Worm (Caenorhabditis elegans) whole organism, late embryonic: Measurements from ENCODE around the gene W01B6.4.

ENCODE experiments used
- C08G9.2 ChIP-seq: sonication (generic microtip); optimal IDR thresholded peaks from 2 replicates; lab custom pipeline; 2016; ENCODE audit warnings: mild to moderate bottlenecking, missing genetic modification characterization, moderate library complexity, missing compliant biosample characterization
- C38D4.7 ChIP-seq: fragments of 200-800 bp; sonication (Bioruptor generic); optimal IDR thresholded peaks from 2 replicates; lab custom pipeline; 2018; ENCODE audit warnings: mild to moderate bottlenecking, missing genetic modification characterization, moderate library complexity, missing compliant biosample characterization
- F13H6.1 ChIP-seq: sonication (generic microtip); optimal IDR thresholded peaks from 2 replicates; lab custom pipeline; 2016; ENCODE audit warnings: missing genetic modification characterization, missing compliant biosample characterization
- K02D7.2 ChIP-seq: sonication (generic microtip); optimal IDR thresholded peaks from 2 replicates; lab custom pipeline; 2017; ENCODE audit warnings: mild to moderate bottlenecking, missing genetic modification characterization, missing compliant biosample characterization
- K09A11.1 ChIP-seq: sonication (generic microtip); optimal IDR thresholded peaks from 2 replicates; lab custom pipeline; 2017; ENCODE audit warnings: antibody characterized with exemption, mild to moderate bottlenecking, missing genetic modification characterization, missing compliant biosample characterization; ENCODE audit not compliant: insufficient read depth
- T23F11.4 ChIP-seq: fragments of 200-800 bp; sonication (Bioruptor generic); optimal IDR thresholded peaks from 2 replicates; lab custom pipeline; 2018; ENCODE audit warnings: mild to moderate bottlenecking, missing genetic modification characterization, missing compliant biosample characterization
- ceh-14 ChIP-seq: sonication (generic microtip); optimal IDR thresholded peaks from 2 replicates; lab custom pipeline; 2016; ENCODE audit warnings: missing genotype, missing genetic modification characterization, missing compliant biosample characterization
- ceh-19 ChIP-seq: fragments of 200-800 bp; sonication (Bioruptor generic); optimal IDR thresholded peaks from 2 replicates; lab custom pipeline; 2018; ENCODE audit warnings: mild to moderate bottlenecking, missing genetic modification characterization, missing compliant biosample characterization
- ceh-2 ChIP-seq: sonication (generic microtip); optimal IDR thresholded peaks from 2 replicates; lab custom pipeline; 2016; ENCODE audit warnings: missing genotype, missing genetic modification characterization, missing compliant biosample characterization
- ceh-22 ChIP-seq: sonication (generic microtip); optimal IDR thresholded peaks from 2 replicates; lab custom pipeline; 2017; ENCODE audit warnings: missing biosample characterization, missing genetic modification characterization
- ceh-30 ChIP-seq: fragments of 150-350 bp; optimal IDR thresholded peaks from 2 replicates; lab custom pipeline; 2014; ENCODE audit warnings: missing biosample characterization, missing genetic modification characterization
- ceh-34 ChIP-seq: sonication (generic microtip); optimal IDR thresholded peaks from 2 replicates; lab custom pipeline; 2016; ENCODE audit warnings: mild to moderate bottlenecking, missing genetic modification characterization, missing compliant biosample characterization
- ceh-45 ChIP-seq: fragments of 200-800 bp; sonication (Bioruptor generic); IDR thresholded peaks from 2 replicates; pipeline ENCODE4 v1.3.6; 2022; ENCODE audit warnings: missing genetic modification reagents, missing genetic modification characterization, missing compliant biosample characterization
- ceh-48 ChIP-seq: sonication (generic microtip); optimal IDR thresholded peaks from 2 replicates; lab custom pipeline; 2016; ENCODE audit warnings: missing genetic modification characterization, inconsistent platforms, missing compliant biosample characterization
- ceh-6 ChIP-seq: fragments of 200-800 bp; sonication (Bioruptor generic); optimal IDR thresholded peaks from 2 replicates; lab custom pipeline; 2018; ENCODE audit warnings: mild to moderate bottlenecking, missing genetic modification characterization, missing compliant biosample characterization
- che-1 ChIP-seq: sonication (generic microtip); optimal IDR thresholded peaks from 2 replicates; lab custom pipeline; 2016; ENCODE audit warnings: mild to moderate bottlenecking, missing genetic modification characterization, missing compliant biosample characterization
- dmd-4 ChIP-seq: sonication (generic microtip); optimal IDR thresholded peaks from 2 replicates; lab custom pipeline; 2016; ENCODE audit warnings: borderline replicate concordance, missing genetic modification characterization, missing compliant biosample characterization
- elt-2 ChIP-seq: sonication (generic microtip); optimal IDR thresholded peaks from 2 replicates; lab custom pipeline; 2016; ENCODE audit warnings: missing genetic modification reagents, missing genetic modification characterization, missing compliant biosample characterization
- fax-1 ChIP-seq: sonication (generic microtip); optimal IDR thresholded peaks from 2 replicates; lab custom pipeline; 2016; ENCODE audit warnings: missing genotype, missing genetic modification characterization, missing compliant biosample characterization
- hlh-13 ChIP-seq: fragments of 200-800 bp; sonication (Bioruptor generic); optimal IDR thresholded peaks from 2 replicates; lab custom pipeline; 2018; ENCODE audit warnings: mild to moderate bottlenecking, missing genetic modification characterization, missing compliant biosample characterization
- hlh-15 ChIP-seq: sonication (generic microtip); optimal IDR thresholded peaks from 2 replicates; lab custom pipeline; 2016; ENCODE audit warnings: missing genetic modification characterization, missing compliant biosample characterization
- hlh-30 ChIP-seq: sonication (generic microtip); optimal IDR thresholded peaks from 2 replicates; lab custom pipeline; 2017; ENCODE audit warnings: antibody characterized with exemption, missing genetic modification characterization, missing compliant biosample characterization; ENCODE audit not compliant: insufficient read depth
- hlh-8 ChIP-seq: sonication (generic microtip); optimal IDR thresholded peaks from 2 replicates; lab custom pipeline; 2016; ENCODE audit warnings: missing genotype, missing genetic modification characterization, missing compliant biosample characterization
- lim-6 ChIP-seq: sonication (generic microtip); optimal IDR thresholded peaks from 2 replicates; lab custom pipeline; 2016; ENCODE audit warnings: missing genetic modification characterization, missing compliant biosample characterization
- lin-11 ChIP-seq: fragments of 200-800 bp; sonication (Bioruptor generic); optimal IDR thresholded peaks from 2 replicates; lab custom pipeline; 2018; ENCODE audit warnings: mild to moderate bottlenecking, missing genetic modification characterization, missing compliant biosample characterization
- nfya-1 ChIP-seq: sonication (generic microtip); optimal IDR thresholded peaks from 2 replicates; lab custom pipeline; 2017; ENCODE audit warnings: missing genetic modification characterization, mild to moderate bottlenecking, missing compliant biosample characterization, antibody characterized with exemption, moderate library complexity
- odd-2 ChIP-seq: sonication (generic microtip); optimal IDR thresholded peaks from 2 replicates; lab custom pipeline; 2017; ENCODE audit warnings: antibody characterized with exemption, mild to moderate bottlenecking, missing genetic modification characterization, missing compliant biosample characterization
- pag-3 ChIP-seq: sonication (generic microtip); optimal IDR thresholded peaks from 2 replicates; lab custom pipeline; 2016; ENCODE audit warnings: missing compliant biosample characterization, missing genetic modification characterization, borderline replicate concordance
- pax-1 ChIP-seq: fragments of 150-350 bp; optimal IDR thresholded peaks from 2 replicates; lab custom pipeline; 2014; ENCODE audit warnings: missing biosample characterization, missing genetic modification characterization
- pha-2 ChIP-seq: sonication (generic microtip); optimal IDR thresholded peaks from 2 replicates; lab custom pipeline; 2017; ENCODE audit warnings: mild to moderate bottlenecking, missing genetic modification characterization, missing compliant biosample characterization
- pha-4 ChIP-seq: fragments of 150-350 bp; optimal IDR thresholded peaks from 2 replicates; lab custom pipeline; 2018; ENCODE audit warnings: missing biosample characterization, missing genetic modification reagents, missing genetic modification characterization
- sox-2 ChIP-seq: fragments of 200-800 bp; sonication (Bioruptor generic); IDR thresholded peaks from 2 replicates; pipeline ENCODE4 v1.3.6; 2022; ENCODE audit warnings: missing genetic modification reagents, missing genetic modification characterization, missing compliant biosample characterization
- syd-9 ChIP-seq: sonication (generic microtip); optimal IDR thresholded peaks from 2 replicates; lab custom pipeline; 2016; ENCODE audit warnings: mild to moderate bottlenecking, missing genetic modification characterization, moderate library complexity, missing compliant biosample characterization
- tbx-2 ChIP-seq: sonication (generic microtip); optimal IDR thresholded peaks from 2 replicates; lab custom pipeline; 2016; ENCODE audit warnings: missing genetic modification characterization, missing compliant biosample characterization
- ttx-3 ChIP-seq: sonication (generic microtip); optimal IDR thresholded peaks from 2 replicates; lab custom pipeline; 2016; ENCODE audit warnings: missing genetic modification reagents, missing genetic modification characterization, missing compliant biosample characterization
- unc-3 ChIP-seq, 2 experiments: fragments of 200-800 bp in 1 of 2; sonication (Bioruptor generic) in 1 of 2; sonication (generic microtip) in 1 of 2; conservative IDR thresholded peaks in 1 of 2; optimal IDR thresholded peaks in 1 of 2; 2 replicates each; pipeline versions ENCODE4 v1.3.6 to Lab custom; 2016 to 2022; ENCODE audit warnings: missing compliant biosample characterization in 2 of 2, missing genetic modification characterization in 2 of 2, missing genetic modification reagents in 1 of 2
- unc-42 ChIP-seq: sonication (generic microtip); optimal IDR thresholded peaks from 2 replicates; lab custom pipeline; 2016; ENCODE audit warnings: missing genotype, missing genetic modification characterization, missing compliant biosample characterization
- unc-86 ChIP-seq: sonication (generic microtip); optimal IDR thresholded peaks from 2 replicates; lab custom pipeline; 2016; ENCODE audit warnings: missing genetic modification characterization, missing compliant biosample characterization
- zip-5 ChIP-seq: sonication (generic microtip); optimal IDR thresholded peaks from 2 replicates; lab custom pipeline; 2016; ENCODE audit warnings: missing genetic modification characterization, missing compliant biosample characterization

Gene W01B6.4

ce11 chrIV:10110417-10110816 is 35.2 kb downstream of the W01B6.4 start, which contains the start of gene egl-38:
TSS of gene egl-38 (minus strand) at chrIV:10110517.
- TF ChIP-seq C08G9.2 (no peak), dmd-4 (no peak), ceh-48 (no peak), unc-86 (no peak), odd-2 (tag; lab: Kevin White, UChicago) (no peak), pha-2 (tag; lab: Kevin White, UChicago) (no peak), ceh-30 (tag; lab: Kevin White, UChicago) (no peak), ceh-2 (no peak), nfya-1 (no peak)
- TF ChIP-seq, all 69 proteins: peak for 0

ce11 chrIV:10110870-10111269 is 35.6 kb downstream of the W01B6.4 start:
- TF ChIP-seq ceh-22 (tag; lab: Kevin White, UChicago): no peak
- TF ChIP-seq fax-1 (tag; lab: Kevin White, UChicago): no peak
- no peak for TF ChIP-seq unc-42 (tag; lab: Kevin White, UChicago)
- TF ChIP-seq unc-3 (GFP tag; conservative IDR thresholded peaks at IDR 0.05; lab: Robert Waterston, UW): no peak
- no peak for TF ChIP-seq unc-3 (tag; optimal IDR thresholded peaks at IDR 0.05; lab: Kevin White, UChicago)
- TF ChIP-seq, all 69 proteins: peak for 0

- TF ChIP-seq hlh-8 (tag; lab: Kevin White, UChicago): no peak
- no peak for TF ChIP-seq syd-9
- no peak for TF ChIP-seq nfya-1
These were observed 36.2 kb downstream of the W01B6.4 start, which contains the start of gene spch-1 for ce11 chrIV:10111441-10111840. TSS of gene spch-1 (minus strand) at chrIV:10111541.

ce11 chrIV:10112570-10112969 is 37.3 kb downstream of the W01B6.4 start, which contains the start of gene nsph-3.2:
TSS of gene nsph-3.2 (plus strand) at chrIV:10112870.
- TF ChIP-seq sox-2 (no peak), ceh-22 (tag; lab: Kevin White, UChicago) (no peak), elt-2 (tag; lab: Kevin White, UChicago) (no peak), hlh-8 (tag; lab: Kevin White, UChicago) (no peak), hlh-15 (tag; lab: Kevin White, UChicago) (no peak), che-1 (tag; lab: Kevin White, UChicago) (no peak), ceh-14 (tag; lab: Kevin White, UChicago) (no peak), K09A11.1 (no peak), hlh-13 (GFP tag; lab: Kevin White, UChicago) (no peak), ceh-34 (no peak), zip-5 (tag; lab: Kevin White, UChicago) (no peak), F13H6.1 (tag; lab: Kevin White, UChicago) (no peak)

- TF ChIP-seq ceh-2 (no peak), unc-86 (no peak), tbx-2 (tag; lab: Kevin White, UChicago) (no peak), pha-4 (tag; lab: Kevin White, UChicago) (no peak), odd-2 (tag; lab: Kevin White, UChicago) (no peak), ceh-22 (tag; lab: Kevin White, UChicago) (no peak), ttx-3 (tag; lab: Kevin White, UChicago) (no peak), sox-2 (no peak), ceh-14 (tag; lab: Kevin White, UChicago) (no peak), lim-6 (no peak), F13H6.1 (tag; lab: Kevin White, UChicago) (no peak), nfya-1 (no peak), ceh-19 (no peak), ceh-45 (GFP tag; lab: Robert Waterston, UW) (no peak)
These were observed 39.9 kb downstream of the W01B6.4 start, which contains the start of gene C04G2.10 for ce11 chrIV:10115142-10115541. TSS of gene C04G2.10 (plus strand) at chrIV:10115442.

ce11 chrIV:10116765-10117164 is 41.5 kb downstream of the W01B6.4 start:
- TF ChIP-seq T23F11.4 (GFP tag; lab: Kevin White, UChicago): no peak
- no peak for TF ChIP-seq ceh-6 (GFP tag; lab: Kevin White, UChicago)
- TF ChIP-seq K02D7.2 (tag; lab: Kevin White, UChicago): no peak
- no peak for TF ChIP-seq pag-3 (tag; lab: Kevin White, UChicago)
- no peak for TF ChIP-seq C38D4.7 (GFP tag; lab: Kevin White, UChicago)
- TF ChIP-seq odd-2 (tag; lab: Kevin White, UChicago): no peak
- no peak for TF ChIP-seq C08G9.2
- TF ChIP-seq pax-1 (tag; lab: Kevin White, UChicago): no peak
- TF ChIP-seq hlh-30 (tag; lab: Kevin White, UChicago): no peak
- TF ChIP-seq lin-11: no peak
